Fruit fly (Drosophila melanogaster): Measurements from ENCODE around the gene alphaTub84B.

dm6 chr3R:7083750-7084149 lies 2.6 kb upstream of the alphaTub84B start:
- TF ChIP-seq CG8478 (optimal IDR thresholded peaks at IDR 0.05) (no peak), CTCF (optimal IDR thresholded peaks at IDR 0.05) (no peak)
